Fruit fly (Drosophila melanogaster): Measurements from ENCODE around the gene Ugt36A1.

DNA sequence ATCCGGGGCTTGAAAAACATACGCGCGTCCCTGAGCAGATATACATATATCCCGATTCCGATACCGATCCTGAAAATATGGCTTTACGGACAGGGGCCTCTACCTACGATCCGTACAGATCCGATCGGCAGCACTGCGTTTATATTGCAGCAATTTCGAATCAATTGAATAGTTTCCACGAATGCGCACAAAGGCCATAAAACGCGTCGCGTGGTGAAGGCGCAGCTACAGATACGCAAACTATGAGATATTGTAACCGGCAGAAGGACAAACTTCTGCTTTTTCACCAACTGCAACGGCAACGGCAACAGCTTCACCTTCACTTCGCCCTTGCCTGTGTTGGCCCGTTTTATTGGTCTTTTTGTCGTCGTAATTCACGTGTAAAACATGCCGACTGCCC lies 3.7 kb upstream of the Ugt36A1 start:
- TF ChIP-seq hth (optimal IDR thresholded peaks at IDR 0.05) (no peak), CG15696 (tag; optimal IDR thresholded peaks at IDR 0.05) (no peak), CG4282 (GFP tag; optimal IDR thresholded peaks at IDR 0.05) (no peak), CG17186 (GFP tag; optimal IDR thresholded peaks at IDR 0.05) (no peak), CG12744 (GFP tag; optimal IDR thresholded peaks at IDR 0.05) (no peak), Rx (GFP tag; IDR thresholded peaks at IDR 0.05) (no peak), CG10274 (GFP tag; optimal IDR thresholded peaks at IDR 0.05) (no peak), CG4730 (GFP tag; IDR thresholded peaks at IDR 0.05) (no peak)
